Worm (Caenorhabditis elegans) whole organism, young adult: ENCODE measurements around the gene nlp-45.

Experiments used
- Y79H2A.3 ChIP-seq: fragments of 200-800 bp; sonication (Bioruptor generic); conservative IDR thresholded peaks from 2 replicates; pipeline ENCODE4 v1.3.6; 2022; ENCODE audit warnings: missing genetic modification reagents, missing genetic modification characterization, missing compliant biosample characterization
- ZK185.1 ChIP-seq: sonication (generic microtip); optimal IDR thresholded peaks from 2 replicates; lab custom pipeline; 2016; ENCODE audit warnings: mild to moderate bottlenecking, missing genetic modification characterization, missing compliant biosample characterization; ENCODE audit not compliant: poor library complexity, severe bottlenecking
- dpl-1 ChIP-seq: fragments of 150-350 bp; optimal IDR thresholded peaks from 2 replicates; lab custom pipeline; 2014; ENCODE audit warnings: missing biosample characterization, missing genetic modification reagents, missing genetic modification characterization
- rcor-1 ChIP-seq: fragments of 200-800 bp; sonication (Bioruptor generic); IDR thresholded peaks from 2 replicates; pipeline ENCODE4 v1.3.6; 2022; ENCODE audit warnings: missing genetic modification reagents, missing genetic modification characterization, missing compliant biosample characterization

DNA sequence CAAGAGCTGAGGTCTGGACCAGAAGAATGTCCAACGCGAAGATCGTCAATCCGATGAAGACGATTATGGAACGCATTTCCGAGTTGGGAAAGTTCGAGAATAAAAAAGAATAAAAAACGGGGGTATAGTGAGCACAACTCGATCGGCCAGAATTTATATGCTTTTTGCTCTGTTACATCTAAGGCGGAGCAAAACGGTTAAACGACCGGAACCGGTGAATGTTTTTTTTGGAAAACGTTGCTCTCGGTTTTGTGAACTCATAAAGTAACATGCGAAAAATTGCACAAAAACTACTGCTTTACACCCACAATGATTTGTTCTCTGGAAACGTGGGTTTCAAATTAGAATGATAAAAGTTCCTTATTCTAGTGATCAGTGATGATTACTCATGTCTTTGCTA lies 3.9 kb upstream of the nlp-45 start, which contains the start of gene nlp-22:
- TF ChIP-seq dpl-1 (GFP tag; lab: Kevin White, UChicago) (no peak), Y79H2A.3 (no peak), ZK185.1 (tag; lab: Kevin White, UChicago) (no peak), rcor-1 (GFP tag; lab: Robert Waterston, UW) (no peak)
